Worm (Caenorhabditis elegans) whole organism, late embryonic: ENCODE measurements around the gene T28A11.4.

Experiments used
- T23F11.4 ChIP-seq: fragments of 200-800 bp; sonication (Bioruptor generic); optimal IDR thresholded peaks from 2 replicates; lab custom pipeline; 2018; ENCODE audit warnings: mild to moderate bottlenecking, missing genetic modification characterization, missing compliant biosample characterization
- ceh-14 ChIP-seq: sonication (generic microtip); optimal IDR thresholded peaks from 2 replicates; lab custom pipeline; 2016; ENCODE audit warnings: missing genotype, missing genetic modification characterization, missing compliant biosample characterization
- elt-2 ChIP-seq: sonication (generic microtip); optimal IDR thresholded peaks from 2 replicates; lab custom pipeline; 2016; ENCODE audit warnings: missing genetic modification reagents, missing genetic modification characterization, missing compliant biosample characterization
- fax-1 ChIP-seq: sonication (generic microtip); optimal IDR thresholded peaks from 2 replicates; lab custom pipeline; 2016; ENCODE audit warnings: missing genotype, missing genetic modification characterization, missing compliant biosample characterization
- fkh-10 ChIP-seq: fragments of 150-350 bp; optimal IDR thresholded peaks from 2 replicates; lab custom pipeline; 2014; ENCODE audit warnings: missing biosample characterization, missing genetic modification reagents, missing genetic modification characterization
- nfya-1 ChIP-seq: sonication (generic microtip); optimal IDR thresholded peaks from 2 replicates; lab custom pipeline; 2017; ENCODE audit warnings: missing genetic modification characterization, mild to moderate bottlenecking, missing compliant biosample characterization, antibody characterized with exemption, moderate library complexity
- pax-1 ChIP-seq: fragments of 150-350 bp; optimal IDR thresholded peaks from 2 replicates; lab custom pipeline; 2014; ENCODE audit warnings: missing biosample characterization, missing genetic modification characterization
- pha-2 ChIP-seq: sonication (generic microtip); optimal IDR thresholded peaks from 2 replicates; lab custom pipeline; 2017; ENCODE audit warnings: mild to moderate bottlenecking, missing genetic modification characterization, missing compliant biosample characterization
- sox-4 ChIP-seq: sonication (generic microtip); optimal IDR thresholded peaks from 2 replicates; lab custom pipeline; 2017; ENCODE audit warnings: mild to moderate bottlenecking, missing genetic modification characterization, inconsistent platforms, missing compliant biosample characterization

DNA sequence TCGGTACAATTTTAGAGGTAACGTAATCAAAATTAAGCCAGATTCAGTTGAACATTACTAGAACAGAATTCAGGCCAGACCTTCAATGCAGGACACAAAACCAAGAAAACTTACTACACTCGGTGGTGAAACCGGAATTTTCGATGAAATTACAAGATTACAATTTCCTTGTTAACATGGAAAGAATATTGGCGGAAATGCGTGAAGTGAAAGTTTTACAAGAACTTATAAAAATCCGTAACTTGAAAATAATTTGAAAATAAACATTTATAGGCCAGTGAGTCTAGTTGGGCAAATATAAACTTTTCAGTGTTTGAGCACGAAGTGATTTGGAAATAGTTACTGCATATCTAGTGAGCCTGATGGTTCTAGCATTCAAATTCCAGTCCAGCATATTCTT is 39.0 kb upstream of the T28A11.4 start, which contains the start of gene K08D9.6:
- TF ChIP-seq pax-1 (tag; lab: Kevin White, UChicago) (no peak), fkh-10 (GFP tag; lab: Kevin White, UChicago) (no peak), T23F11.4 (no peak), elt-2 (tag; lab: Kevin White, UChicago) (no peak), pha-2 (tag; lab: Kevin White, UChicago) (no peak), nfya-1 (tag; lab: Kevin White, UChicago) (no peak), fax-1 (tag; lab: Kevin White, UChicago) (no peak), sox-4 (tag; lab: Kevin White, UChicago) (no peak), ceh-14 (tag; lab: Kevin White, UChicago) (no peak)
